Worm (Caenorhabditis elegans) whole organism, mixed stage, embryonic: ENCODE results near the gene C02C6.14.

Source experiments
- ham-2 ChIP-seq: fragments of 200-800 bp; sonication (Bioruptor generic); optimal IDR thresholded peaks from 2 replicates; lab custom pipeline; 2018; ENCODE audit warnings: mild to moderate bottlenecking, missing genetic modification characterization, missing compliant biosample characterization
- lin-13 ChIP-seq: fragments of 150-350 bp; optimal IDR thresholded peaks from 2 replicates; lab custom pipeline; 2014; ENCODE audit warnings: missing biosample characterization, missing genetic modification characterization
- lsy-2 ChIP-seq: fragments of 150-350 bp; optimal IDR thresholded peaks from 2 replicates; lab custom pipeline; 2014; ENCODE audit warnings: missing biosample characterization, missing genetic modification characterization
- mab-5 ChIP-seq: fragments of 150-350 bp; optimal IDR thresholded peaks from 2 replicates; lab custom pipeline; 2014; ENCODE audit warnings: missing biosample characterization, missing genetic modification characterization
- mep-1 ChIP-seq: fragments of 150-350 bp; optimal IDR thresholded peaks from 2 replicates; lab custom pipeline; 2017; ENCODE audit warnings: missing biosample characterization, missing genetic modification reagents, missing genetic modification characterization, inconsistent platforms
- nhr-12 ChIP-seq: fragments of 150-350 bp; optimal IDR thresholded peaks from 2 replicates; lab custom pipeline; 2014; ENCODE audit warnings: missing biosample characterization, missing genetic modification characterization
- nhr-2 ChIP-seq: fragments of 150-350 bp; optimal IDR thresholded peaks from 2 replicates; lab custom pipeline; 2014; ENCODE audit warnings: missing biosample characterization, missing genetic modification characterization
- nhr-237 ChIP-seq: fragments of 150-350 bp; optimal IDR thresholded peaks from 2 replicates; lab custom pipeline; 2014; ENCODE audit warnings: missing biosample characterization, missing genetic modification characterization
- nhr-28 ChIP-seq: fragments of 150-350 bp; optimal IDR thresholded peaks from 2 replicates; lab custom pipeline; 2014; ENCODE audit warnings: missing biosample characterization, missing genetic modification characterization
- nhr-76 ChIP-seq: sonication (generic microtip); optimal IDR thresholded peaks from 2 replicates; lab custom pipeline; 2017; ENCODE audit warnings: missing biosample characterization, missing genetic modification characterization
- snpc-4 ChIP-seq: fragments of 150-350 bp; optimal IDR thresholded peaks from 2 replicates; lab custom pipeline; 2014; ENCODE audit warnings: missing biosample characterization, missing genetic modification characterization
- unc-39 ChIP-seq: fragments of 150-350 bp; optimal IDR thresholded peaks from 2 replicates; lab custom pipeline; 2014; ENCODE audit warnings: missing biosample characterization, missing genetic modification characterization
- unc-62 ChIP-seq: fragments of 150-350 bp; optimal IDR thresholded peaks from 2 replicates; lab custom pipeline; 2014; ENCODE audit warnings: missing biosample characterization, missing genetic modification reagents, missing genetic modification characterization
- ztf-11 ChIP-seq: fragments of 150-350 bp; optimal IDR thresholded peaks from 2 replicates; lab custom pipeline; 2014; ENCODE audit warnings: missing biosample characterization, missing genetic modification characterization

DNA sequence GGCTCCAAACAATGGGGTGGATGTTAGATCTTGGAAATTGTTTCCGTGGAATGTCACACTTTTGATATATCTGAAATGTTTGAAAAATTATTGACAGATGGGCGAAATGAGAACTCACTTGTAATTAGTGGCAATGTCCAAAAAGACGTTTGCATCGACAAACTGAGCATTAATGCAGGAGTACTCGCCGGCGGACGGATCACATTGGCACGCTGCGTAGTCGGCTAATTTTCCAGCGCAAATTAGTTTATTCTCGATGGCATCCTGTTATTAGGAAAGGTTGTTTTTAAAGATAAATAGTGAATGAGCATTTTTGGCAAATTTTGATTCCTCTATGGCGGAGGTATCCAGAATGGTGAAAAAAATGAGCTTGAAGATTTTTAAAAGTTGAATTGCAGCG is 13.3 kb downstream of the C02C6.14 start:
- TF ChIP-seq lin-13 (tag; lab: Kevin White, UChicago) (no peak), nhr-237 (tag; lab: Kevin White, UChicago) (no peak), unc-39 (tag; lab: Kevin White, UChicago) (no peak), nhr-12 (tag; lab: Kevin White, UChicago) (no peak), ham-2 (GFP tag; lab: Kevin White, UChicago) (no peak), unc-62 (GFP tag; lab: Kevin White, UChicago) (no peak), lsy-2 (tag; lab: Kevin White, UChicago) (no peak), nhr-28 (no peak), mab-5 (tag; lab: Kevin White, UChicago) (no peak), mep-1 (tag; lab: Kevin White, UChicago) (no peak), nhr-76 (no peak), nhr-2 (tag; lab: Kevin White, UChicago) (no peak), ztf-11 (tag; lab: Kevin White, UChicago) (no peak), snpc-4 (tag; lab: Kevin White, UChicago) (no peak)
